Worm (Caenorhabditis elegans) whole organism, L4 larva: ENCODE results near the gene srg-20.

Experiments used
- F10B5.3 ChIP-seq: sonication (generic microtip); optimal IDR thresholded peaks from 2 replicates; lab custom pipeline; 2016; ENCODE audit warnings: mild to moderate bottlenecking, missing genetic modification characterization, missing compliant biosample characterization
- F26F4.8 ChIP-seq: fragments of 200-800 bp; sonication (Bioruptor generic); conservative IDR thresholded peaks from 2 replicates; pipeline ENCODE4 v1.3.6; 2022; ENCODE audit warnings: missing genetic modification characterization, missing compliant biosample characterization
- F44E2.7 ChIP-seq: fragments of 200-800 bp; sonication (Bioruptor generic); IDR thresholded peaks from 2 replicates; pipeline ENCODE4 v2.1.2; 2022; ENCODE audit warnings: missing genetic modification characterization, missing compliant biosample characterization
- Y48G9A.11 ChIP-seq: fragments of 200-800 bp; sonication (Bioruptor generic); IDR thresholded peaks from 2 replicates; pipeline ENCODE4 v1.3.6; 2022; ENCODE audit warnings: missing genetic modification reagents, missing genetic modification characterization, missing compliant biosample characterization
- aha-1 ChIP-seq: fragments of 150-350 bp; peaks from one replicate; lab custom pipeline; 2014; ENCODE audit warnings: missing biosample characterization, missing genetic modification characterization
- arid-1 ChIP-seq: fragments of 200-800 bp; sonication (Bioruptor generic); conservative IDR thresholded peaks from 2 replicates; pipeline ENCODE4 v1.3.6; 2022; ENCODE audit warnings: missing genetic modification reagents, missing genetic modification characterization, missing compliant biosample characterization
- ceh-62 ChIP-seq: sonication (generic microtip); optimal IDR thresholded peaks from 2 replicates; lab custom pipeline; 2017; ENCODE audit warnings: missing biosample characterization, missing genetic modification characterization
- daf-19 ChIP-seq: fragments of 200-800 bp; sonication (Bioruptor generic); conservative IDR thresholded peaks from 2 replicates; pipeline ENCODE4 v1.3.6; 2022; ENCODE audit warnings: missing genetic modification characterization, missing compliant biosample characterization
- dmd-9 ChIP-seq: fragments of 200-800 bp; sonication (Bioruptor generic); IDR thresholded peaks from 2 replicates; pipeline ENCODE4 v1.3.6; 2022; ENCODE audit warnings: missing genetic modification reagents, missing genetic modification characterization, missing compliant biosample characterization
- duxl-1 ChIP-seq: sonication (generic microtip); optimal IDR thresholded peaks from 2 replicates; lab custom pipeline; 2016; ENCODE audit warnings: mild to moderate bottlenecking, missing genetic modification characterization, moderate library complexity, missing compliant biosample characterization; ENCODE audit not compliant: poor library complexity
- fos-1 ChIP-seq: fragments of 150-350 bp; optimal IDR thresholded peaks from 2 replicates; lab custom pipeline; 2014; ENCODE audit warnings: missing biosample characterization, missing genetic modification characterization
- hlh-11 ChIP-seq: fragments of 200-800 bp; sonication (Bioruptor generic); optimal IDR thresholded peaks from 2 replicates; lab custom pipeline; 2018; ENCODE audit warnings: mild to moderate bottlenecking, missing genetic modification characterization, missing compliant biosample characterization
- lim-7 ChIP-seq: fragments of 200-800 bp; sonication (Bioruptor generic); IDR thresholded peaks from 2 replicates; pipeline ENCODE4 v1.3.6; 2022; ENCODE audit warnings: missing genetic modification characterization, missing compliant biosample characterization
- lin-1 ChIP-seq: fragments of 200-800 bp; sonication (Bioruptor generic); IDR thresholded peaks from 2 replicates; pipeline ENCODE4 v1.3.6; 2022; ENCODE audit warnings: missing genetic modification reagents, missing genetic modification characterization, missing compliant biosample characterization
- lin-13 ChIP-seq: fragments of 150-350 bp; optimal IDR thresholded peaks from 2 replicates; lab custom pipeline; 2014; ENCODE audit warnings: missing biosample characterization, missing genetic modification reagents, missing genetic modification characterization
- madf-5 ChIP-seq, 2 experiments: fragments of 200-800 bp; sonication (Bioruptor generic); IDR thresholded peaks; 2 replicates each; pipeline ENCODE4 v1.3.6; 2022; ENCODE audit warnings: missing compliant biosample characterization in 2 of 2, missing genetic modification characterization in 2 of 2
- nhr-28 ChIP-seq: fragments of 150-350 bp; optimal IDR thresholded peaks from 2 replicates; lab custom pipeline; 2014; ENCODE audit warnings: missing biosample characterization, missing genetic modification characterization
- nhr-41 ChIP-seq: fragments of 200-800 bp; sonication (Bioruptor generic); IDR thresholded peaks from 2 replicates; pipeline ENCODE4 v1.3.6; 2022; ENCODE audit warnings: missing genetic modification reagents, missing genetic modification characterization, missing compliant biosample characterization
- nhr-42 ChIP-seq: fragments of 200-800 bp; sonication (Bioruptor generic); IDR thresholded peaks from 2 replicates; pipeline ENCODE4 v1.3.6; 2022; ENCODE audit warnings: missing genetic modification characterization, missing compliant biosample characterization
- nhr-6 ChIP-seq: fragments of 150-350 bp; optimal IDR thresholded peaks from 2 replicates; lab custom pipeline; 2014; ENCODE audit warnings: missing biosample characterization, missing genetic modification characterization
- nhr-76 ChIP-seq: fragments of 150-350 bp; optimal IDR thresholded peaks from 2 replicates; lab custom pipeline; 2014; ENCODE audit warnings: missing biosample characterization, missing genetic modification characterization
- saeg-2 ChIP-seq: fragments of 200-800 bp; sonication (Bioruptor generic); IDR thresholded peaks from 2 replicates; pipeline ENCODE4 v1.3.6; 2022; ENCODE audit warnings: missing genetic modification reagents, missing genetic modification characterization, missing compliant biosample characterization
- set-16 ChIP-seq: fragments of 200-800 bp; sonication (Bioruptor generic); IDR thresholded peaks from 2 replicates; pipeline ENCODE4 v1.3.6; 2022; ENCODE audit warnings: missing genetic modification reagents, missing genetic modification characterization, missing compliant biosample characterization
- snpc-1.2 ChIP-seq: fragments of 200-800 bp; sonication (Bioruptor generic); IDR thresholded peaks from 2 replicates; pipeline ENCODE4 v1.3.6; 2022; ENCODE audit warnings: missing genetic modification reagents, missing genetic modification characterization, missing compliant biosample characterization
- unc-130 ChIP-seq: sonication (generic microtip); optimal IDR thresholded peaks from 2 replicates; lab custom pipeline; 2016; ENCODE audit warnings: missing genetic modification reagents, missing genetic modification characterization, missing compliant biosample characterization
- unc-62 ChIP-seq, 3 experiments: fragments of 150-350 bp in 1 of 3; sonication (generic microtip); optimal IDR thresholded peaks in 2 of 3; peaks in 1 of 3; 1 replicate in 1 of 3; 2 replicates in 2 of 3; lab custom pipeline; 2014 to 2017; ENCODE audit warnings: missing biosample characterization in 3 of 3, missing genetic modification characterization in 3 of 3, missing genetic modification reagents in 3 of 3, missing genotype in 1 of 3
- vab-7 ChIP-seq: fragments of 200-800 bp; sonication (Bioruptor generic); IDR thresholded peaks from 2 replicates; pipeline ENCODE4 v1.3.6; 2022; ENCODE audit warnings: missing genetic modification reagents, missing genetic modification characterization, missing compliant biosample characterization
- zag-1 ChIP-seq: fragments of 150-350 bp; optimal IDR thresholded peaks from 2 replicates; lab custom pipeline; 2014; ENCODE audit warnings: missing biosample characterization, missing genetic modification characterization
- zfp-2 ChIP-seq: sonication (generic microtip); optimal IDR thresholded peaks from 2 replicates; lab custom pipeline; 2016; ENCODE audit warnings: mild to moderate bottlenecking, missing genetic modification characterization, missing compliant biosample characterization
- zfp-3 ChIP-seq: fragments of 200-800 bp; sonication (Bioruptor generic); conservative IDR thresholded peaks from 2 replicates; pipeline ENCODE4 v1.3.6; 2022; ENCODE audit warnings: missing genetic modification reagents, missing genetic modification characterization, missing compliant biosample characterization
- zip-2 ChIP-seq: fragments of 150-350 bp; optimal IDR thresholded peaks from 2 replicates; lab custom pipeline; 2014; ENCODE audit warnings: missing biosample characterization, missing genetic modification characterization
- ztf-11 ChIP-seq: fragments of 150-350 bp; optimal IDR thresholded peaks from 2 replicates; lab custom pipeline; 2014; ENCODE audit warnings: missing biosample characterization, missing genetic modification characterization
- ztf-7 ChIP-seq: fragments of 150-350 bp; optimal IDR thresholded peaks from 2 replicates; lab custom pipeline; 2014; ENCODE audit warnings: missing biosample characterization, missing genetic modification characterization

srg-20 gene

ce11 chrII:1670985-1671384 is 34.5 kb downstream of the srg-20 start:
- TF ChIP-seq aha-1 (tag; lab: Kevin White, UChicago) (peak; percentile 91), vab-7 (GFP tag; lab: Robert Waterston, UW) (no peak)

ce11 chrII:1672673-1673072 is 36.2 kb downstream of the srg-20 start:
- no peak for TF ChIP-seq ztf-7 (tag; lab: Kevin White, UChicago)
- TF ChIP-seq fos-1 (tag; lab: Kevin White, UChicago): no peak
- no peak for TF ChIP-seq zfp-3
- no peak for TF ChIP-seq F26F4.8 (GFP tag; lab: Robert Waterston, UW)
- TF ChIP-seq set-16: peak; percentile 68; the same call in 1 of the 2 replicates
- peak; percentile 54 for TF ChIP-seq aha-1 (tag; lab: Kevin White, UChicago)

ce11 chrII:1676088-1676487 is 39.6 kb downstream of the srg-20 start, which contains the start of gene fbxb-17:
Gene fbxb-17, plus strand, starts transcription at chrII:1676388.
- TF ChIP-seq nhr-6 (tag; lab: Kevin White, UChicago): no peak
- peak in 1 of 2 experiments; percentile 5 for TF ChIP-seq unc-62 (GFP tag; optimal IDR thresholded peaks at IDR 0.05 in 1 of 2; lab: Kevin White, UChicago)
- no peak for TF ChIP-seq unc-62 (tag; optimal IDR thresholded peaks at IDR 0.05; lab: Kevin White, UChicago)

ce11 chrII:1679081-1679480 is 42.6 kb downstream of the srg-20 start, which contains the start of gene irld-36:
Gene irld-36, plus strand, starts transcription at chrII:1679381.
- TF ChIP-seq nhr-41 (no peak), duxl-1 (tag; lab: Kevin White, UChicago) (no peak), lin-13 (GFP tag; lab: Kevin White, UChicago) (no peak), ceh-62 (no peak), saeg-2 (GFP tag; lab: Robert Waterston, UW) (no peak), nhr-42 (no peak), arid-1 (GFP tag; lab: Robert Waterston, UW) (no peak), unc-130 (GFP tag; lab: Kevin White, UChicago) (no peak), lin-1 (GFP tag; lab: Robert Waterston, UW) (no peak), ztf-11 (tag; lab: Kevin White, UChicago) (no peak)

- TF ChIP-seq lin-1 (GFP tag; lab: Robert Waterston, UW) (no peak), daf-19 (GFP tag; lab: Robert Waterston, UW) (no peak), snpc-1.2 (no peak), zip-2 (tag; lab: Kevin White, UChicago) (no peak), nhr-6 (tag; lab: Kevin White, UChicago) (no peak), Y48G9A.11 (GFP tag; lab: Robert Waterston, UW) (no peak), F26F4.8 (GFP tag; lab: Robert Waterston, UW) (no peak), zag-1 (no peak), nhr-28 (tag; lab: Kevin White, UChicago) (no peak), ztf-11 (tag; lab: Kevin White, UChicago) (no peak), madf-5 (GFP tag; IDR thresholded peaks at IDR 0.05; lab: Robert Waterston, UW) (no peak), dmd-9 (no peak), hlh-11 (no peak), F44E2.7 (GFP tag; lab: Robert Waterston, UW) (no peak), lim-7 (GFP tag; lab: Robert Waterston, UW) (no peak), nhr-76 (tag; lab: Kevin White, UChicago) (no peak), zfp-2 (no peak), ztf-7 (tag; lab: Kevin White, UChicago) (no peak)
Observed at ce11 chrII:1682218-1682617, 45.7 kb downstream of the srg-20 start, which contains the start of gene fbxb-26. Gene fbxb-26, plus strand, starts transcription at chrII:1682518.

ce11 chrII:1683742-1684141 is 47.2 kb downstream of the srg-20 start, which contains the start of gene fbxb-25:
Gene fbxb-25, plus strand, starts transcription at chrII:1684042.
- TF ChIP-seq duxl-1 (tag; lab: Kevin White, UChicago): peak; percentile 53
- no peak for TF ChIP-seq F10B5.3 (tag; lab: Kevin White, UChicago)
- TF ChIP-seq aha-1 (tag; lab: Kevin White, UChicago): peak; percentile 39
- TF ChIP-seq, all 104 proteins: peak for 2
